Fruit fly (Drosophila melanogaster) whole organism, embryonic: ENCODE data around the gene Slimp.

ENCODE experiments used
- Awh ChIP-seq: fragments of 200-800 bp; sonication (Bioruptor generic); IDR thresholded peaks from 2 replicates; pipeline ENCODE4, ENCODE4 v1.3.6; 2022; ENCODE audit warnings: missing biosample characterization, missing genetic modification characterization
- CG10321 ChIP-seq: fragments of 200-800 bp; sonication (Bioruptor generic); IDR thresholded peaks from 2 replicates; pipeline ENCODE4 v1.3.6; 2022; ENCODE audit warnings: missing biosample characterization, missing genetic modification characterization
- CG10543 ChIP-seq: fragments of 200-800 bp; sonication (Bioruptor generic); optimal IDR thresholded peaks from 3 replicates; lab custom pipeline; 2017; ENCODE audit warnings: missing biosample characterization, mild to moderate bottlenecking, missing genetic modification characterization, moderate library complexity
- CG11398 ChIP-seq: fragments of 200-800 bp; sonication (Bioruptor generic); optimal IDR thresholded peaks from 2 replicates; lab custom pipeline; 2016; ENCODE audit warnings: missing biosample characterization, missing genetic modification characterization
- CG11723 ChIP-seq: fragments of 200-800 bp; sonication (Bioruptor generic); optimal IDR thresholded peaks from 2 replicates; lab custom pipeline; 2017; ENCODE audit warnings: missing biosample characterization, mild to moderate bottlenecking, missing genetic modification characterization
- CG13424 ChIP-seq: fragments of 200-800 bp; sonication (Bioruptor generic); optimal IDR thresholded peaks from 2 replicates; lab custom pipeline; 2019; ENCODE audit warnings: missing biosample characterization, mild to moderate bottlenecking, missing genetic modification characterization, moderate library complexity
- CG15073 ChIP-seq: fragments of 200-800 bp; sonication (Bioruptor generic); optimal IDR thresholded peaks from 2 replicates; lab custom pipeline; 2016; ENCODE audit warnings: missing biosample characterization, missing genetic modification characterization
- CG15269 ChIP-seq: fragments of 200-800 bp; sonication (Bioruptor generic); optimal IDR thresholded peaks from 2 replicates; lab custom pipeline; 2018; ENCODE audit warnings: missing biosample characterization, mild to moderate bottlenecking, missing genetic modification characterization, moderate library complexity
- CG15514 ChIP-seq: fragments of 200-800 bp; sonication (Bioruptor generic); optimal IDR thresholded peaks from 3 replicates; lab custom pipeline; 2017; ENCODE audit warnings: missing biosample characterization, missing genetic modification characterization, mild to moderate bottlenecking, moderate library complexity, missing genetic modification reagents
- CG17385 ChIP-seq: fragments of 200-800 bp; sonication (Bioruptor generic); optimal IDR thresholded peaks from 3 replicates; lab custom pipeline; 2018; ENCODE audit warnings: missing biosample characterization, mild to moderate bottlenecking, missing genetic modification characterization
- CG17802 ChIP-seq: fragments of 200-800 bp; sonication (Bioruptor generic); optimal IDR thresholded peaks from 2 replicates; lab custom pipeline; 2018; ENCODE audit warnings: missing biosample characterization, mild to moderate bottlenecking, missing genetic modification characterization, moderate library complexity
- CG1832 ChIP-seq: fragments of 200-800 bp; sonication (Bioruptor generic); optimal IDR thresholded peaks from 2 replicates; lab custom pipeline; 2017; ENCODE audit warnings: missing biosample characterization, mild to moderate bottlenecking, missing genetic modification characterization, inconsistent platforms
- CG18476 ChIP-seq: fragments of 200-800 bp; sonication (Bioruptor generic); optimal IDR thresholded peaks from 2 replicates; lab custom pipeline; 2016; ENCODE audit warnings: missing biosample characterization, mild to moderate bottlenecking, missing genetic modification characterization
- CG2712 ChIP-seq: fragments of 200-800 bp; optimal IDR thresholded peaks from 3 replicates; lab custom pipeline; 2019; ENCODE audit warnings: missing biosample characterization, mild to moderate bottlenecking, missing genetic modification characterization, moderate library complexity
- CG2889 ChIP-seq: fragments of 200-800 bp; sonication (Bioruptor generic); IDR thresholded peaks from 3 replicates; pipeline ENCODE4 v1.3.6; 2022; ENCODE audit warnings: missing biosample characterization, missing genetic modification characterization
- CG31388 ChIP-seq: fragments of 200-800 bp; sonication (Bioruptor generic); optimal IDR thresholded peaks from 2 replicates; lab custom pipeline; 2016; ENCODE audit warnings: missing biosample characterization, missing genetic modification characterization
- CG4282 ChIP-seq: fragments of 200-800 bp; sonication (Bioruptor generic); optimal IDR thresholded peaks from 2 replicates; lab custom pipeline; 2016; ENCODE audit warnings: missing biosample characterization, missing genetic modification characterization
- CG4617 ChIP-seq: fragments of 200-800 bp; sonication (Bioruptor generic); optimal IDR thresholded peaks from 3 replicates; lab custom pipeline; 2016; ENCODE audit warnings: missing biosample characterization, missing genetic modification characterization, borderline replicate concordance
- CG4730 ChIP-seq: fragments of 200-800 bp; sonication (Bioruptor generic); IDR thresholded peaks from 2 replicates; pipeline ENCODE4 v1.3.6; 2022; ENCODE audit warnings: missing biosample characterization, missing genetic modification characterization
- CG7271 ChIP-seq: fragments of 200-800 bp; sonication (Bioruptor generic); optimal IDR thresholded peaks from 2 replicates; lab custom pipeline; 2018; ENCODE audit warnings: missing biosample characterization, mild to moderate bottlenecking, missing genetic modification characterization, moderate library complexity
- CG7372 ChIP-seq: fragments of 200-800 bp; sonication (Bioruptor generic); IDR thresholded peaks from 2 replicates; pipeline ENCODE4 v1.3.6; 2022; ENCODE audit warnings: missing biosample characterization, missing genetic modification characterization
- CG9437 ChIP-seq: fragments of 200-800 bp; sonication (Bioruptor generic); optimal IDR thresholded peaks from 2 replicates; lab custom pipeline; 2018; ENCODE audit warnings: missing biosample characterization, mild to moderate bottlenecking, missing genetic modification characterization
- Dip2 ChIP-seq: fragments of 200-800 bp; sonication (Bioruptor generic); IDR thresholded peaks from 2 replicates; pipeline ENCODE4 v1.3.6; 2022; ENCODE audit warnings: missing biosample characterization, missing genetic modification characterization
- E2f2 ChIP-seq: fragments of 200-800 bp; sonication (Bioruptor generic); IDR thresholded peaks from 2 replicates; pipeline ENCODE4 v1.3.6; 2022; ENCODE audit warnings: missing biosample characterization, missing genetic modification characterization
- Eip74EF ChIP-seq, 2 experiments: fragments of 200-800 bp in 1 of 2; fragments of >200 bp in 1 of 2; sonication (Bioruptor generic) in 1 of 2; optimal IDR thresholded peaks; 2 replicates each; lab custom pipeline; 2017 to 2019; ENCODE audit warnings: missing biosample characterization in 2 of 2, missing genetic modification characterization in 2 of 2, mild to moderate bottlenecking in 1 of 2, moderate library complexity in 1 of 2
- HLH54F ChIP-seq: fragments of 200-800 bp; sonication (Bioruptor generic); optimal IDR thresholded peaks from 3 replicates; lab custom pipeline; 2016; ENCODE audit warnings: missing biosample characterization, missing genetic modification characterization
- Med ChIP-seq: fragments of 200-800 bp; sonication (Bioruptor generic); peaks from one replicate; lab custom pipeline; 2016; ENCODE audit warnings: missing biosample characterization, missing genetic modification characterization, mild to moderate bottlenecking, inconsistent platforms, moderate library complexity
- Myb ChIP-seq: fragments of 200-800 bp; sonication (Bioruptor generic); optimal IDR thresholded peaks from 2 replicates; lab custom pipeline; 2016; ENCODE audit warnings: missing biosample characterization, missing genetic modification characterization
- Pdp1 ChIP-seq, 2 experiments: fragments of 200-800 bp; sonication (Bioruptor generic); optimal IDR thresholded peaks; 3 replicates each; lab custom pipeline; 2016; ENCODE audit warnings: missing biosample characterization in 2 of 2, missing genetic modification characterization in 2 of 2, mild to moderate bottlenecking in 1 of 2, moderate library complexity in 1 of 2
- Rx ChIP-seq: fragments of 200-800 bp; sonication (Bioruptor generic); IDR thresholded peaks from 2 replicates; pipeline ENCODE4 v1.3.6; 2022; ENCODE audit warnings: missing biosample characterization, missing genetic modification characterization
- Sin3A ChIP-seq: fragments of >200 bp; optimal IDR thresholded peaks from 2 replicates; lab custom pipeline; 2018
- Sox100B ChIP-seq: fragments of 200-800 bp; sonication (Bioruptor generic); optimal IDR thresholded peaks from 3 replicates; lab custom pipeline; 2018; ENCODE audit warnings: missing biosample characterization, mild to moderate bottlenecking, missing genetic modification characterization
- Spps ChIP-seq: fragments of 200-800 bp; sonication (Bioruptor generic); optimal IDR thresholded peaks from 2 replicates; lab custom pipeline; 2018; ENCODE audit warnings: missing biosample characterization, mild to moderate bottlenecking, missing genetic modification characterization
- Ssrp ChIP-seq: fragments of 200-800 bp; sonication (Bioruptor generic); optimal IDR thresholded peaks from 2 replicates; lab custom pipeline; 2018; ENCODE audit warnings: missing biosample characterization, mild to moderate bottlenecking, missing genetic modification characterization, moderate library complexity
- TFAM ChIP-seq: fragments of 200-800 bp; sonication (Bioruptor generic); optimal IDR thresholded peaks from 2 replicates; lab custom pipeline; 2017; ENCODE audit warnings: missing biosample characterization, missing genetic modification characterization, inconsistent platforms
- Usf ChIP-seq: fragments of 200-800 bp; sonication (Bioruptor generic); optimal IDR thresholded peaks from 2 replicates; lab custom pipeline; 2017; ENCODE audit warnings: missing genotype, missing biosample characterization, missing genetic modification characterization
- Xrp1 ChIP-seq: fragments of 200-800 bp; sonication (Bioruptor generic); IDR thresholded peaks from 2 replicates; pipeline ENCODE4 v1.3.6; 2022; ENCODE audit warnings: missing biosample characterization, missing genetic modification characterization
- bbx ChIP-seq: fragments of 200-800 bp; sonication (Bioruptor generic); IDR thresholded peaks from 2 replicates; pipeline ENCODE4 v1.3.6; 2022; ENCODE audit warnings: missing biosample characterization, missing genetic modification characterization; ENCODE audit not compliant: partially characterized antibody
- disco-r ChIP-seq: fragments of 200-800 bp; sonication (Bioruptor generic); optimal IDR thresholded peaks from 2 replicates; lab custom pipeline; 2016; ENCODE audit warnings: missing biosample characterization, missing genetic modification characterization
- dmrt99B ChIP-seq: fragments of 200-800 bp; sonication (Bioruptor generic); optimal IDR thresholded peaks from 2 replicates; lab custom pipeline; 2018; ENCODE audit warnings: missing biosample characterization, mild to moderate bottlenecking, missing genetic modification characterization, moderate library complexity
- jumu ChIP-seq: fragments of 200-800 bp; sonication (Bioruptor generic); optimal IDR thresholded peaks from 3 replicates; lab custom pipeline; 2016; ENCODE audit warnings: missing biosample characterization, missing genetic modification characterization
- ken ChIP-seq: fragments of 200-800 bp; sonication (Bioruptor generic); IDR thresholded peaks from 3 replicates; pipeline ENCODE4 v1.3.6; 2022; ENCODE audit warnings: missing biosample characterization, missing genetic modification characterization
- kni ChIP-seq: fragments of 200-800 bp; sonication (Bioruptor generic); optimal IDR thresholded peaks from 3 replicates; lab custom pipeline; 2017; ENCODE audit warnings: mild to moderate bottlenecking, missing biosample characterization, missing genetic modification reagents, missing genetic modification characterization
- org-1 ChIP-seq: fragments of 200-800 bp; sonication (Bioruptor generic); optimal IDR thresholded peaks from 2 replicates; lab custom pipeline; 2017; ENCODE audit warnings: missing biosample characterization, missing genetic modification characterization
- otp ChIP-seq: fragments of 200-800 bp; sonication (Bioruptor generic); IDR thresholded peaks from 3 replicates; pipeline ENCODE4, ENCODE4 v1.3.6; 2022; ENCODE audit warnings: missing biosample characterization, missing genetic modification characterization
- ssp ChIP-seq: fragments of 200-800 bp; sonication (Bioruptor generic); IDR thresholded peaks from 2 replicates; pipeline ENCODE4 v1.3.6; 2022; ENCODE audit warnings: missing biosample characterization, missing genetic modification characterization
- unpg ChIP-seq: fragments of 200-800 bp; sonication (Bioruptor generic); optimal IDR thresholded peaks from 3 replicates; lab custom pipeline; 2018; ENCODE audit warnings: missing biosample characterization, mild to moderate bottlenecking, missing genetic modification characterization, moderate library complexity

The Slimp gene

DNA sequence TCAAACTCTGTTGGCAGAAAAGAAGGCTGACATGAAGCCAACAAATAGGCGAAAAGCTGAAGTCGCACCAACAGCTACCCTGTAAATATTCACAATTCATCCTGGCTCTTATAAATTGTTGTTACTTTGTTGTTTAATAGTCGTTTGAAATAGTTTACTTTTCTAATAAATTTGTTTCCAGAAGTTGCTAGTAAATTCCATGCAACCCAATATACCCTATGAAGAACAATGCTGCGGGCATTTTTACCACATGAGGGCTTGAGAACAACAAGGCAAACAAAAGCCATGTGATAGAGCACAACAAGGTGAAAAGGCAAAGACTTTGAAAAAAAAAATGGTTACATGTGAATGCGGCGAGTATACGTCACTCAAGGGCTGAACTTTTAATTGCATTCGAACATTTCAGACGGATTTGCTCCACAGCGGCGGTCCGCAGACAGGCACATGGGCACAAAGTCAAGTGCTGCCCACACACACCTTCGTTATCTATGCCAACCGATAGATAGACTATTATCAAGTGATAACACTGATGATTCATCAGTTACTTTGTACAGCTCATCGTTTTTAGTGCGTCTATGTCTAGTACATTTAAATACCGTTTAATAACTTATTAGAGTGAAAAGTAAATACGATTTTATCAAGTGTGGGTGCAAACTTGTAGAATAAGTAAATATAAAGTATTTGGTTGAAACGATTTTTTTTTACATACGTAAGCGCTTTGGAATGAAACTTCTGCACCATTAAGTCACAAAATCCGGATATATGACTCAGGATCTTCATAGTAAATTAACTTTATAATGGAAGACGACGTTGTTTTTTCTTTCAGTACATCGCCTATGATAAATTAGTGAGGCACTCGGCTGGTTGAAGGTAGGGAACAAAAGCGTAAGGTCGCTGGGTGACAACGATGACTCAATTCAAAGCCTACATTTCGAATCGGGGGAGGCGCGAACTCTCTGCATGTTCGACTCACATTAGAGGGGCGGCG lies 49.4 kb downstream of the Slimp start (continued):
- peak; percentile 72 to 75 for TF ChIP-seq Pdp1 (GFP tag; optimal IDR thresholded peaks at IDR 0.05; lab: Kevin White, UChicago)
- peak; percentile 73 for TF ChIP-seq Ssrp (tag; lab: Kevin White, UChicago)
- peak; percentile 40; the same call in 1 of the 2 replicates for TF ChIP-seq CG10321 (GFP tag; lab: Robert Waterston, UW)
- peak; percentile 62 for TF ChIP-seq CG4282
- peak; percentile 80 for TF ChIP-seq dmrt99B (tag; lab: Kevin White, UChicago)
- TF ChIP-seq CG4617 (GFP tag; lab: Kevin White, UChicago), result peak; percentile 31
- TF ChIP-seq CG15073, result no peak
- TF ChIP-seq CG7372 (GFP tag; lab: Robert Waterston, UW), result peak; percentile 78
- peak; percentile 34 for TF ChIP-seq Usf (GFP tag; lab: Kevin White, UChicago)
- no peak for TF ChIP-seq bbx
- peak; percentile 83 for TF ChIP-seq CG2889 (GFP tag; lab: Robert Waterston, UW)
- TF ChIP-seq org-1 (GFP tag; lab: Kevin White, UChicago), result peak; percentile 36
- peak; percentile 51 for TF ChIP-seq Myb (GFP tag; lab: Kevin White, UChicago)
- TF ChIP-seq Spps (tag; lab: Kevin White, UChicago), result peak; percentile 19
- TF ChIP-seq CG17802 (tag; lab: Kevin White, UChicago), result peak; percentile 45
- TF ChIP-seq TFAM, result no peak
- no peak for TF ChIP-seq Sin3A (lab: Kevin White, UChicago)
- TF ChIP-seq CG17385 (GFP tag; lab: Kevin White, UChicago), result peak; percentile 65
- peak; percentile 34 for TF ChIP-seq CG11723 (GFP tag; lab: Kevin White, UChicago)
- peak; percentile 98 for TF ChIP-seq Med
- TF ChIP-seq CG4730 (GFP tag; lab: Robert Waterston, UW), result peak; percentile 73
- TF ChIP-seq kni (GFP tag; lab: Kevin White, UChicago), result no peak
- peak; percentile 85 for TF ChIP-seq HLH54F (GFP tag; lab: Kevin White, UChicago)
- TF ChIP-seq Dip2, result no peak
- peak; percentile 84 for TF ChIP-seq CG15269 (tag; lab: Kevin White, UChicago)
- TF ChIP-seq Sox100B (GFP tag; lab: Kevin White, UChicago), result peak; percentile 21
- peak; percentile 70 for TF ChIP-seq CG13424
- no peak for TF ChIP-seq CG10543 (GFP tag; lab: Kevin White, UChicago)
- peak; percentile 72; the same call in 2 of the 3 replicates for TF ChIP-seq otp
- peak; percentile 44; the same call in 1 of the 2 replicates for TF ChIP-seq Rx (GFP tag; lab: Robert Waterston, UW)
- TF ChIP-seq CG15514 (GFP tag; lab: Kevin White, UChicago), result peak; percentile 65
- peak; percentile 26 for TF ChIP-seq CG9437
- TF ChIP-seq E2f2 (GFP tag; lab: Robert Waterston, UW), result peak; percentile 64
- TF ChIP-seq jumu (GFP tag; lab: Kevin White, UChicago), result peak; percentile 71
- peak; percentile 76 for TF ChIP-seq unpg (GFP tag; lab: Kevin White, UChicago)
- peak; percentile 72 for TF ChIP-seq CG18476 (GFP tag; lab: Kevin White, UChicago)
- no peak for TF ChIP-seq CG1832
- TF ChIP-seq disco-r (GFP tag; lab: Kevin White, UChicago), result peak; percentile 39
- TF ChIP-seq ken, result peak; percentile 68; the same call in 2 of the 3 replicates
- TF ChIP-seq CG7271, result no peak
- peak; percentile 59 for TF ChIP-seq CG31388 (GFP tag; lab: Kevin White, UChicago)
- TF ChIP-seq CG11398, result peak; percentile 71
- peak; percentile 87 for TF ChIP-seq Xrp1
- peak in 1 of 2 experiments; percentile 45 for TF ChIP-seq Eip74EF (GFP tag; optimal IDR thresholded peaks at IDR 0.05; lab: Kevin White, UChicago)
- peak; percentile 82 for TF ChIP-seq CG2712 (tag; lab: Kevin White, UChicago)
- TF ChIP-seq ssp, result peak; percentile 64
- TF ChIP-seq Awh, result peak; percentile 70; the same call in 1 of the 2 replicates
